Worm (Caenorhabditis elegans) whole organism, young adult: ENCODE measurements around the gene tgt-1.
A peak's percentile ranks its signal among the peaks of the same experiment; 100 is the strongest.

Source experiments
- C06A6.2 ChIP-seq: fragments of 200-800 bp; sonication (Bioruptor generic); conservative IDR thresholded peaks from 2 replicates; pipeline ENCODE4 v1.3.6; 2022; ENCODE audit warnings: missing genetic modification characterization, missing compliant biosample characterization
- D2030.7 ChIP-seq: fragments of 200-800 bp; sonication (Bioruptor generic); IDR thresholded peaks from 2 replicates; pipeline ENCODE4 v1.3.6; 2022; ENCODE audit warnings: missing genetic modification reagents, missing genetic modification characterization, missing compliant biosample characterization
- F23B12.7 ChIP-seq: sonication (generic microtip); optimal IDR thresholded peaks from 2 replicates; lab custom pipeline; 2017; ENCODE audit warnings: missing genetic modification characterization, mild to moderate bottlenecking, missing compliant biosample characterization, antibody characterized with exemption, moderate library complexity; ENCODE audit not compliant: insufficient read depth
- F39B2.1 ChIP-seq: fragments of 200-800 bp; sonication (Bioruptor generic); IDR thresholded peaks from 2 replicates; pipeline ENCODE4 v1.3.6; 2022; ENCODE audit warnings: missing genetic modification reagents, missing genetic modification characterization, missing compliant biosample characterization
- F52B5.7 ChIP-seq: sonication (generic microtip); optimal IDR thresholded peaks from 2 replicates; lab custom pipeline; 2016; ENCODE audit warnings: mild to moderate bottlenecking, missing genetic modification characterization, missing compliant biosample characterization
- F55B11.4 ChIP-seq: sonication (generic microtip); optimal IDR thresholded peaks from 2 replicates; lab custom pipeline; 2016; ENCODE audit warnings: missing compliant biosample characterization, missing genetic modification characterization, borderline replicate concordance; ENCODE audit not compliant: insufficient read depth
- F57C9.4 ChIP-seq: sonication (generic microtip); optimal IDR thresholded peaks from 2 replicates; lab custom pipeline; 2017; ENCODE audit warnings: mild to moderate bottlenecking, missing genetic modification characterization, missing compliant biosample characterization
- K12H6.12 ChIP-seq: fragments of 200-800 bp; sonication (Bioruptor generic); optimal IDR thresholded peaks from 2 replicates; lab custom pipeline; 2018; ENCODE audit warnings: mild to moderate bottlenecking, missing genetic modification characterization, missing compliant biosample characterization
- Y79H2A.3 ChIP-seq: fragments of 200-800 bp; sonication (Bioruptor generic); conservative IDR thresholded peaks from 2 replicates; pipeline ENCODE4 v1.3.6; 2022; ENCODE audit warnings: missing genetic modification reagents, missing genetic modification characterization, missing compliant biosample characterization
- Y95B8A.8 ChIP-seq: fragments of 200-800 bp; sonication (Bioruptor generic); IDR thresholded peaks from 2 replicates; pipeline ENCODE4 v1.3.6; 2022; ENCODE audit warnings: missing genetic modification reagents, missing genetic modification characterization, missing compliant biosample characterization
- ZK185.1 ChIP-seq: sonication (generic microtip); optimal IDR thresholded peaks from 2 replicates; lab custom pipeline; 2016; ENCODE audit warnings: mild to moderate bottlenecking, missing genetic modification characterization, missing compliant biosample characterization; ENCODE audit not compliant: poor library complexity, severe bottlenecking
- aptf-2 ChIP-seq: fragments of 200-800 bp; sonication (Bioruptor generic); conservative IDR thresholded peaks from 2 replicates; pipeline ENCODE4 v1.3.6; 2022; ENCODE audit warnings: missing genetic modification reagents, missing genetic modification characterization, missing compliant biosample characterization
- atf-7 ChIP-seq: sonication (generic microtip); optimal IDR thresholded peaks from 2 replicates; lab custom pipeline; 2017; ENCODE audit warnings: mild to moderate bottlenecking, missing genetic modification characterization, missing compliant biosample characterization
- attf-3 ChIP-seq: fragments of 200-800 bp; sonication (Bioruptor generic); conservative IDR thresholded peaks from 2 replicates; pipeline ENCODE4 v1.3.6; 2022; ENCODE audit warnings: missing genetic modification reagents, missing genetic modification characterization, missing compliant biosample characterization
- attf-5 ChIP-seq: fragments of 200-800 bp; sonication (Bioruptor generic); optimal IDR thresholded peaks from 2 replicates; lab custom pipeline; 2018; ENCODE audit warnings: mild to moderate bottlenecking, missing genetic modification characterization, missing compliant biosample characterization
- attf-6 ChIP-seq: fragments of 200-800 bp; sonication (Bioruptor generic); IDR thresholded peaks from 2 replicates; pipeline ENCODE4 v1.3.6; 2022; ENCODE audit warnings: missing genetic modification reagents, missing genetic modification characterization, missing compliant biosample characterization
- bed-1 ChIP-seq: fragments of 200-800 bp; sonication (Bioruptor generic); IDR thresholded peaks from 2 replicates; pipeline ENCODE4 v1.3.6; 2022; ENCODE audit warnings: missing genetic modification reagents, missing genetic modification characterization, missing compliant biosample characterization
- ceh-100 ChIP-seq: fragments of 200-800 bp; sonication (Bioruptor generic); IDR thresholded peaks from 2 replicates; pipeline ENCODE4 v1.3.6; 2022; ENCODE audit warnings: missing genetic modification reagents, missing genetic modification characterization, missing compliant biosample characterization
- ceh-27 ChIP-seq: fragments of 200-800 bp; sonication (Bioruptor generic); optimal IDR thresholded peaks from 2 replicates; lab custom pipeline; 2018; ENCODE audit warnings: mild to moderate bottlenecking, missing genetic modification characterization, moderate library complexity, missing compliant biosample characterization
- ceh-40 ChIP-seq: fragments of 200-800 bp; sonication (Bioruptor generic); IDR thresholded peaks from 2 replicates; pipeline ENCODE4 v1.3.6; 2022; ENCODE audit warnings: missing genetic modification characterization, missing compliant biosample characterization
- dpff-1 ChIP-seq: sonication (generic microtip); optimal IDR thresholded peaks from 2 replicates; lab custom pipeline; 2017; ENCODE audit warnings: mild to moderate bottlenecking, missing genetic modification characterization, missing compliant biosample characterization
- egl-18 ChIP-seq: fragments of 200-800 bp; sonication (Bioruptor generic); IDR thresholded peaks from 2 replicates; pipeline ENCODE4 v1.3.6; 2022; ENCODE audit warnings: missing genetic modification reagents, missing genetic modification characterization, missing compliant biosample characterization
- him-1 ChIP-seq: sonication (generic microtip); optimal IDR thresholded peaks from 2 replicates; lab custom pipeline; 2016; ENCODE audit warnings: missing genotype, missing genetic modification reagents, missing genetic modification characterization, missing compliant biosample characterization
- hlh-26 ChIP-seq: fragments of 200-800 bp; sonication (Bioruptor generic); conservative IDR thresholded peaks from 2 replicates; pipeline ENCODE4 v1.3.6; 2022; ENCODE audit warnings: missing genetic modification reagents, missing genetic modification characterization, missing compliant biosample characterization
- hrde-1 ChIP-seq: sonication (generic microtip); optimal IDR thresholded peaks from 2 replicates; lab custom pipeline; 2016; ENCODE audit warnings: missing genetic modification characterization, mild to moderate bottlenecking, missing compliant biosample characterization, moderate library complexity, missing genotype, missing genetic modification reagents, borderline replicate concordance
- let-607 ChIP-seq, 2 experiments: fragments of 200-800 bp in 1 of 2; sonication (Bioruptor generic) in 1 of 2; sonication (generic microtip) in 1 of 2; optimal IDR thresholded peaks; 2 replicates each; lab custom pipeline; 2016 to 2018; ENCODE audit warnings: mild to moderate bottlenecking in 2 of 2, missing compliant biosample characterization in 2 of 2, missing genetic modification characterization in 2 of 2, moderate library complexity in 2 of 2, missing genotype in 1 of 2
- lin-26 ChIP-seq: fragments of 200-800 bp; sonication (Bioruptor generic); IDR thresholded peaks from 2 replicates; pipeline ENCODE4 v1.3.6; 2022; ENCODE audit warnings: missing genetic modification reagents, missing genetic modification characterization, missing compliant biosample characterization
- lin-35 ChIP-seq, 3 experiments: fragments of 150-350 bp in 2 of 3; sonication (generic microtip) in 1 of 3; optimal IDR thresholded peaks; 2 replicates each; lab custom pipeline; 2014 to 2018; ENCODE audit warnings: missing biosample characterization in 3 of 3, missing genetic modification characterization in 3 of 3, missing genetic modification reagents in 3 of 3
- lin-40 ChIP-seq: sonication (generic microtip); optimal IDR thresholded peaks from 2 replicates; lab custom pipeline; 2016; ENCODE audit warnings: missing genetic modification characterization, mild to moderate bottlenecking, missing compliant biosample characterization, missing genotype, missing genetic modification reagents
- lin-54 ChIP-seq: fragments of 200-800 bp; sonication (Bioruptor generic); optimal IDR thresholded peaks from 2 replicates; lab custom pipeline; 2018; ENCODE audit warnings: mild to moderate bottlenecking, missing genetic modification characterization, missing compliant biosample characterization
- madf-8 ChIP-seq: fragments of 200-800 bp; sonication (Bioruptor generic); conservative IDR thresholded peaks from 2 replicates; pipeline ENCODE4 v1.3.6; 2022; ENCODE audit warnings: missing genetic modification reagents, missing genetic modification characterization, missing compliant biosample characterization
- mxl-1 ChIP-seq: sonication (generic microtip); optimal IDR thresholded peaks from 2 replicates; lab custom pipeline; 2016; ENCODE audit warnings: missing genetic modification characterization, missing compliant biosample characterization
- nfya-1 ChIP-seq: sonication (generic microtip); optimal IDR thresholded peaks from 2 replicates; lab custom pipeline; 2017; ENCODE audit warnings: antibody characterized with exemption, missing compliant biosample characterization, missing genetic modification characterization, borderline replicate concordance; ENCODE audit not compliant: insufficient read depth
- nfya-2 ChIP-seq: fragments of 200-800 bp; sonication (Bioruptor generic); IDR thresholded peaks from 2 replicates; pipeline ENCODE4 v1.3.6; 2022; ENCODE audit warnings: missing genetic modification reagents, missing genetic modification characterization, missing compliant biosample characterization
- nfyb-1 ChIP-seq: fragments of 200-800 bp; sonication (Bioruptor generic); IDR thresholded peaks from 2 replicates; pipeline ENCODE4 v1.3.6; 2022; ENCODE audit warnings: missing genetic modification reagents, missing genetic modification characterization, missing compliant biosample characterization
- nhr-120 ChIP-seq: fragments of 200-800 bp; sonication (Bioruptor generic); IDR thresholded peaks from 2 replicates; pipeline ENCODE4 v1.3.6; 2022; ENCODE audit warnings: missing genetic modification characterization, missing compliant biosample characterization
- nhr-27 ChIP-seq: fragments of 200-800 bp; sonication (Bioruptor generic); optimal IDR thresholded peaks from 2 replicates; lab custom pipeline; 2018; ENCODE audit warnings: mild to moderate bottlenecking, missing genetic modification characterization, moderate library complexity, missing compliant biosample characterization
- rec-8 ChIP-seq, 2 experiments: sonication (generic microtip); optimal IDR thresholded peaks; 2 replicates each; lab custom pipeline; 2016; ENCODE audit warnings: mild to moderate bottlenecking in 2 of 2, missing genetic modification characterization in 2 of 2, missing genetic modification reagents in 2 of 2, missing genotype in 2 of 2, missing biosample characterization in 1 of 2, missing compliant biosample characterization in 1 of 2, moderate library complexity in 1 of 2
- sea-2 ChIP-seq: fragments of 200-800 bp; sonication (Bioruptor generic); IDR thresholded peaks from 2 replicates; pipeline ENCODE4 v1.3.6; 2022; ENCODE audit warnings: missing genetic modification characterization, missing compliant biosample characterization
- snpc-1.1 ChIP-seq: sonication (generic microtip); optimal IDR thresholded peaks from 2 replicates; lab custom pipeline; 2017; ENCODE audit warnings: missing genetic modification characterization, mild to moderate bottlenecking, missing compliant biosample characterization, antibody characterized with exemption, moderate library complexity, missing genotype, missing genetic modification reagents; ENCODE audit not compliant: insufficient read depth
- snpc-1.3 ChIP-seq: sonication (generic microtip); optimal IDR thresholded peaks from 2 replicates; lab custom pipeline; 2017; ENCODE audit warnings: missing genetic modification characterization, mild to moderate bottlenecking, missing compliant biosample characterization, antibody characterized with exemption, moderate library complexity, missing genotype, missing genetic modification reagents; ENCODE audit not compliant: insufficient read depth
- snpc-4 ChIP-seq, 5 experiments: fragments of 150-350 bp in 1 of 5; sonication (generic microtip) in 4 of 5; optimal IDR thresholded peaks; 2 replicates each; lab custom pipeline; 2014 to 2018; ENCODE audit warnings: missing genetic modification characterization in 5 of 5, missing biosample characterization in 3 of 5, antibody characterized with exemption in 2 of 5, mild to moderate bottlenecking in 2 of 5, missing compliant biosample characterization in 2 of 5, missing genotype in 2 of 5, moderate library complexity in 2 of 5, missing genetic modification reagents in 1 of 5
- zfh-2 ChIP-seq: fragments of 200-800 bp; sonication (Bioruptor generic); conservative IDR thresholded peaks from 2 replicates; pipeline ENCODE4 v1.3.6; 2022; ENCODE audit warnings: missing genetic modification reagents, missing genetic modification characterization, missing compliant biosample characterization
- zim-3 ChIP-seq: sonication (generic microtip); optimal IDR thresholded peaks from 2 replicates; lab custom pipeline; 2017; ENCODE audit warnings: mild to moderate bottlenecking, missing genetic modification characterization, moderate library complexity, missing compliant biosample characterization
- ztf-26 ChIP-seq: sonication (generic microtip); optimal IDR thresholded peaks from 2 replicates; lab custom pipeline; 2017; ENCODE audit warnings: missing genetic modification characterization, missing compliant biosample characterization
- ztf-6 ChIP-seq: fragments of 200-800 bp; sonication (Bioruptor generic); IDR thresholded peaks from 2 replicates; pipeline ENCODE4 v1.3.6; 2022; ENCODE audit warnings: missing genetic modification reagents, missing genetic modification characterization, missing compliant biosample characterization

Gene tgt-1

ce11 chrIV:11955592-11955991, 4.0 kb downstream of the tgt-1 start (continued):
- TF ChIP-seq aptf-2 (GFP tag; lab: Robert Waterston, UW) (no peak), bed-1 (GFP tag; lab: Robert Waterston, UW) (no peak), K12H6.12 (tag; lab: Kevin White, UChicago) (no peak), lin-54 (GFP tag; lab: Kevin White, UChicago) (peak; percentile 64), snpc-1.3 (tag; lab: Kevin White, UChicago) (no peak), madf-8 (GFP tag; lab: Robert Waterston, UW) (no peak), snpc-4 (GFP tag; optimal IDR thresholded peaks at IDR 0.05; lab: Kevin White, UChicago) (no peak), snpc-4 (tag; optimal IDR thresholded peaks at IDR 0.05; lab: Kevin White, UChicago) (peak in 1 of 4 experiments; percentile 34), lin-35 (GFP tag; optimal IDR thresholded peaks at IDR 0.05; lab: Kevin White, UChicago) (peak in 1 of 3 experiments; percentile 53), rec-8 (tag; optimal IDR thresholded peaks at IDR 0.05; lab: Kevin White, UChicago) (no peak), zim-3 (peak; percentile 49), atf-7 (tag; lab: Kevin White, UChicago) (peak; percentile 92), zfh-2 (GFP tag; lab: Robert Waterston, UW) (no peak), nfya-2 (GFP tag; lab: Robert Waterston, UW) (no peak), egl-18 (GFP tag; lab: Robert Waterston, UW) (no peak), nhr-27 (no peak), snpc-1.1 (tag; lab: Kevin White, UChicago) (no peak), lin-26 (GFP tag; lab: Robert Waterston, UW) (no peak), nhr-120 (GFP tag; lab: Robert Waterston, UW) (no peak), ZK185.1 (tag; lab: Kevin White, UChicago) (peak; percentile 45), mxl-1 (tag; lab: Kevin White, UChicago) (no peak), ztf-6 (GFP tag; lab: Robert Waterston, UW) (no peak), attf-6 (GFP tag; lab: Robert Waterston, UW) (peak; percentile 51; the same call in 1 of the 2 replicates), ceh-27 (GFP tag; lab: Kevin White, UChicago) (no peak), nfyb-1 (GFP tag; lab: Robert Waterston, UW) (no peak), F57C9.4 (tag; lab: Kevin White, UChicago) (no peak), lin-40 (tag; lab: Kevin White, UChicago) (peak; percentile 58), F39B2.1 (GFP tag; lab: Robert Waterston, UW) (no peak), ceh-100 (GFP tag; lab: Robert Waterston, UW) (no peak), C06A6.2 (GFP tag; lab: Robert Waterston, UW) (peak; percentile 63; the same call in 1 of the 2 replicates), hrde-1 (tag; lab: Kevin White, UChicago) (peak; percentile 16), F55B11.4 (tag; lab: Kevin White, UChicago) (no peak), nfya-1 (tag; lab: Kevin White, UChicago) (no peak), Y95B8A.8 (GFP tag; lab: Robert Waterston, UW) (no peak), attf-3 (no peak), him-1 (no peak), let-607 (tag; optimal IDR thresholded peaks at IDR 0.05; lab: Kevin White, UChicago) (peak in 1 of 2 experiments; percentile 76), sea-2 (GFP tag; lab: Robert Waterston, UW) (no peak), attf-5 (GFP tag; lab: Kevin White, UChicago) (no peak), ceh-40 (GFP tag; lab: Robert Waterston, UW) (0 out of 2 replicates have a peak, but pooled peaks have one; percentile 15), ztf-26 (tag; lab: Kevin White, UChicago) (peak; percentile 41), dpff-1 (tag; lab: Kevin White, UChicago) (no peak), Y79H2A.3 (GFP tag; lab: Robert Waterston, UW) (0 out of 2 replicates have a peak, but pooled peaks have one; percentile 54), F52B5.7 (tag; lab: Kevin White, UChicago) (peak; percentile 55), hlh-26 (GFP tag; lab: Robert Waterston, UW) (no peak), D2030.7 (0 out of 2 replicates have a peak, but pooled peaks have one; percentile 20), F23B12.7 (tag; lab: Kevin White, UChicago) (peak; percentile 8)
